Fruit fly (Drosophila melanogaster): ENCODE data around the gene Apl.
A peak's percentile ranks its signal among the peaks of the same experiment; 100 is the strongest.

Apl gene

dm6 chr3L:16626199-16626598 is 31.2 kb downstream of the Apl start:
- TF ChIP-seq CrebA (GFP tag; optimal IDR thresholded peaks at IDR 0.05; ENCODE audit: borderline replicate concordance) (no peak), pan (optimal IDR thresholded peaks at IDR 0.05) (no peak), h (GFP tag; optimal IDR thresholded peaks at IDR 0.05) (no peak), foxo (GFP tag; optimal IDR thresholded peaks at IDR 0.05) (no peak), Myc (optimal IDR thresholded peaks at IDR 0.05) (no peak), dl (GFP tag; optimal IDR thresholded peaks at IDR 0.05; ENCODE audit: insufficient read depth in 1 of 2, partially characterized antibody in 2 of 2) (no peak), GATAd (GFP tag; optimal IDR thresholded peaks at IDR 0.05) (no peak), ey (GFP tag; optimal IDR thresholded peaks at IDR 0.05) (no peak), Sp1 (GFP tag; optimal IDR thresholded peaks at IDR 0.05) (no peak)

dm6 chr3L:16629793-16630192 is 34.8 kb downstream of the Apl start:
- no peak for TF ChIP-seq HLH106 (tag; optimal IDR thresholded peaks at IDR 0.05)
- no peak for TF ChIP-seq Hr78 (GFP tag; optimal IDR thresholded peaks at IDR 0.05)
- TF ChIP-seq woc (GFP tag; optimal IDR thresholded peaks at IDR 0.05): no peak
- TF ChIP-seq Mio (GFP tag; optimal IDR thresholded peaks at IDR 0.05): no peak
- no peak for TF ChIP-seq h (GFP tag; optimal IDR thresholded peaks at IDR 0.05)
- TF ChIP-seq Abd-B (GFP tag; optimal IDR thresholded peaks at IDR 0.05): no peak
- no peak for TF ChIP-seq brk (GFP tag; optimal IDR thresholded peaks at IDR 0.05)
- no peak for TF ChIP-seq OdsH (GFP tag; optimal IDR thresholded peaks at IDR 0.05)
- no peak for TF ChIP-seq Rel (GFP tag; optimal IDR thresholded peaks at IDR 0.05)
- TF ChIP-seq Rel (tag; optimal IDR thresholded peaks at IDR 0.05): no peak
- TF ChIP-seq CG9705 (GFP tag; optimal IDR thresholded peaks at IDR 0.05): no peak
- no peak for TF ChIP-seq fru (GFP tag; optimal IDR thresholded peaks at IDR 0.05)
- TF ChIP-seq lola (GFP tag; optimal IDR thresholded peaks at IDR 0.05): no peak
- TF ChIP-seq br (GFP tag; optimal IDR thresholded peaks at IDR 0.05): no peak
- TF ChIP-seq pan (optimal IDR thresholded peaks at IDR 0.05): no peak
- no peak for TF ChIP-seq Sp1 (GFP tag; optimal IDR thresholded peaks at IDR 0.05)
- no peak for TF ChIP-seq Hnf4 (GFP tag; optimal IDR thresholded peaks at IDR 0.05)
- no peak for TF ChIP-seq Myc (optimal IDR thresholded peaks at IDR 0.05)
- TF ChIP-seq Vsx2 (GFP tag; optimal IDR thresholded peaks at IDR 0.05; ENCODE audit: partially characterized antibody): no peak
- no peak for TF ChIP-seq Dif (GFP tag; optimal IDR thresholded peaks at IDR 0.05; ENCODE audit: partially characterized antibody)
- TF ChIP-seq ey (GFP tag; optimal IDR thresholded peaks at IDR 0.05): no peak

dm6 chr3L:16631844-16632537 is 37.0 kb downstream of the Apl start:
- TF ChIP-seq dmrt93B (GFP tag; optimal IDR thresholded peaks at IDR 0.05): no peak
- no peak for TF ChIP-seq h (GFP tag; optimal IDR thresholded peaks at IDR 0.05)
- no peak for TF ChIP-seq Abd-B (GFP tag; optimal IDR thresholded peaks at IDR 0.05)
- TF ChIP-seq N (GFP tag; optimal IDR thresholded peaks at IDR 0.05): no peak
- no peak for TF ChIP-seq tai (GFP tag; optimal IDR thresholded peaks at IDR 0.05)
- no peak for TF ChIP-seq Hr78 (GFP tag; optimal IDR thresholded peaks at IDR 0.05)
- no peak for TF ChIP-seq ey (GFP tag; optimal IDR thresholded peaks at IDR 0.05)
- TF ChIP-seq OdsH (GFP tag; optimal IDR thresholded peaks at IDR 0.05): no peak
- TF ChIP-seq CG32264 (GFP tag; optimal IDR thresholded peaks at IDR 0.05): no peak
- no peak for TF ChIP-seq CG9705 (GFP tag; optimal IDR thresholded peaks at IDR 0.05)
- no peak for TF ChIP-seq HLH106 (tag; optimal IDR thresholded peaks at IDR 0.05)
- no peak for TF ChIP-seq dl (GFP tag; optimal IDR thresholded peaks at IDR 0.05; ENCODE audit: insufficient read depth in 1 of 2, partially characterized antibody in 2 of 2)

- TF ChIP-seq h (GFP tag; optimal IDR thresholded peaks at IDR 0.05): no peak
- no peak for TF ChIP-seq dsf (GFP tag; optimal IDR thresholded peaks at IDR 0.05; ENCODE audit: borderline replicate concordance)
- no peak for TF ChIP-seq HLH106 (tag; optimal IDR thresholded peaks at IDR 0.05)
- TF ChIP-seq Hr78 (GFP tag; optimal IDR thresholded peaks at IDR 0.05): no peak
- no peak for TF ChIP-seq dl (GFP tag; optimal IDR thresholded peaks at IDR 0.05; ENCODE audit: insufficient read depth in 1 of 2, partially characterized antibody in 2 of 2)
- TF ChIP-seq foxo (GFP tag; optimal IDR thresholded peaks at IDR 0.05): no peak
- TF ChIP-seq GATAd (GFP tag; optimal IDR thresholded peaks at IDR 0.05): no peak
- no peak for TF ChIP-seq fru (GFP tag; optimal IDR thresholded peaks at IDR 0.05)
- no peak for TF ChIP-seq N (GFP tag; optimal IDR thresholded peaks at IDR 0.05)
- TF ChIP-seq CG9705 (GFP tag; optimal IDR thresholded peaks at IDR 0.05): no peak
Measured at dm6 chr3L:16634091-16634490, 39.1 kb downstream of the Apl start.

dm6 chr3L:16634529-16634928 is 39.5 kb downstream of the Apl start:
- TF ChIP-seq ey (GFP tag; optimal IDR thresholded peaks at IDR 0.05) (peak; percentile 14), foxo (GFP tag; optimal IDR thresholded peaks at IDR 0.05) (peak in 1 of 2 experiments; percentile 26), pan (optimal IDR thresholded peaks at IDR 0.05) (no peak), dl (GFP tag; optimal IDR thresholded peaks at IDR 0.05; ENCODE audit: insufficient read depth in 1 of 2, partially characterized antibody in 2 of 2) (no peak), OdsH (GFP tag; optimal IDR thresholded peaks at IDR 0.05) (no peak), Rel (GFP tag; optimal IDR thresholded peaks at IDR 0.05) (no peak), Rel (tag; optimal IDR thresholded peaks at IDR 0.05) (no peak), fru (GFP tag; optimal IDR thresholded peaks at IDR 0.05) (peak; percentile 16), GATAd (GFP tag; optimal IDR thresholded peaks at IDR 0.05) (no peak)
